Worm (Caenorhabditis elegans): ENCODE results near the gene elo-5.

- TF ChIP-seq ztf-29 (GFP tag; IDR thresholded peaks at IDR 0.05): no peak
- TF ChIP-seq cog-1 (tag; optimal IDR thresholded peaks at IDR 0.05): no peak
Observed at ce11 chrIV:5366567-5366966, 10.3 kb downstream of the elo-5 start, which contains the start of gene sand-1.
